Fruit fly (Drosophila melanogaster) Kc167 (cell line): Measurements from ENCODE around the gene Fum2.

Experiments used
- Myc ChIP-seq: fragments of >200 bp; optimal IDR thresholded peaks from 2 replicates; lab custom pipeline; 2017; ENCODE audit warnings: missing external identifiers
- Sin3A ChIP-seq: fragments of >200 bp; optimal IDR thresholded peaks from 2 replicates; lab custom pipeline; 2018; ENCODE audit warnings: missing external identifiers
- h ChIP-seq: fragments of >200 bp; optimal IDR thresholded peaks from 3 replicates; lab custom pipeline; 2018; ENCODE audit warnings: missing external identifiers
- insv ChIP-seq: fragments of >200 bp; optimal IDR thresholded peaks from 3 replicates; lab custom pipeline; 2018; ENCODE audit warnings: missing external identifiers
- psq ChIP-seq: fragments of >200 bp; optimal IDR thresholded peaks from 2 replicates; lab custom pipeline; 2017; ENCODE audit warnings: missing external identifiers
- ttk ChIP-seq: sonication (Bioruptor generic); optimal IDR thresholded peaks from 2 replicates; lab custom pipeline; 2017; ENCODE audit warnings: missing external identifiers

dm6 chrX:6678635-6679501, 2.7 kb upstream of the Fum2 start, which contains the start of gene ND-ASHI:
- TF ChIP-seq Sin3A (lab: Kevin White, UChicago) (no peak), h (lab: Kevin White, UChicago) (no peak), psq (lab: Kevin White, UChicago) (no peak), Myc (lab: Kevin White, UChicago) (no peak), insv (lab: Kevin White, UChicago) (no peak), ttk (lab: Kevin White, UChicago) (no peak)
